Fruit fly (Drosophila melanogaster) whole organism, embryonic: ENCODE measurements around the gene CG31650.

Experiments used
- Atf3 ChIP-seq: fragments of 200-800 bp; sonication (Bioruptor generic); optimal IDR thresholded peaks from 3 replicates; lab custom pipeline; 2016; ENCODE audit warnings: missing biosample characterization, missing genetic modification characterization
- B-H1 ChIP-seq: fragments of 200-800 bp; sonication (Bioruptor generic); IDR thresholded peaks from 3 replicates; pipeline ENCODE4 v1.3.6; 2022; ENCODE audit warnings: missing biosample characterization, missing genetic modification characterization
- CG10321 ChIP-seq: fragments of 200-800 bp; sonication (Bioruptor generic); IDR thresholded peaks from 2 replicates; pipeline ENCODE4 v1.3.6; 2022; ENCODE audit warnings: missing biosample characterization, missing genetic modification characterization
- CG10543 ChIP-seq: fragments of 200-800 bp; sonication (Bioruptor generic); optimal IDR thresholded peaks from 3 replicates; lab custom pipeline; 2017; ENCODE audit warnings: missing biosample characterization, mild to moderate bottlenecking, missing genetic modification characterization, moderate library complexity
- CG10979 ChIP-seq: fragments of 200-800 bp; sonication (Bioruptor generic); optimal IDR thresholded peaks from 2 replicates; lab custom pipeline; 2018; ENCODE audit warnings: missing biosample characterization, mild to moderate bottlenecking, missing genetic modification characterization, moderate library complexity
- CG11093 ChIP-seq: fragments of 200-800 bp; sonication (Bioruptor generic); IDR thresholded peaks from 3 replicates; pipeline ENCODE4 v1.3.6; 2022; ENCODE audit warnings: missing biosample characterization, missing genetic modification characterization
- CG11695 ChIP-seq: fragments of 200-800 bp; sonication (Bioruptor generic); IDR thresholded peaks from 3 replicates; pipeline ENCODE4 v1.3.6; 2022; ENCODE audit warnings: missing biosample characterization, missing genetic modification characterization
- CG12071 ChIP-seq: fragments of 200-800 bp; sonication (Bioruptor generic); optimal IDR thresholded peaks from 3 replicates; lab custom pipeline; 2018; ENCODE audit warnings: missing biosample characterization, mild to moderate bottlenecking, missing genetic modification characterization
- CG12769 ChIP-seq: fragments of 200-800 bp; sonication (Bioruptor generic); optimal IDR thresholded peaks from 2 replicates; lab custom pipeline; 2019; ENCODE audit warnings: missing biosample characterization, mild to moderate bottlenecking, missing genetic modification characterization, moderate library complexity
- CG13287 ChIP-seq: fragments of 200-800 bp; sonication (Bioruptor generic); IDR thresholded peaks from 2 replicates; pipeline ENCODE4 v1.3.6; 2022; ENCODE audit warnings: missing biosample characterization, missing genetic modification characterization; ENCODE audit not compliant: partially characterized antibody
- CG15479 ChIP-seq: fragments of 200-800 bp; sonication (Bioruptor generic); optimal IDR thresholded peaks from 3 replicates; lab custom pipeline; 2019; ENCODE audit warnings: missing biosample characterization, mild to moderate bottlenecking, missing genetic modification characterization, moderate library complexity
- CG16863 ChIP-seq: fragments of 200-800 bp; sonication (Bioruptor generic); optimal IDR thresholded peaks from 3 replicates; lab custom pipeline; 2016; ENCODE audit warnings: missing biosample characterization, missing genetic modification characterization
- CG17385 ChIP-seq: fragments of 200-800 bp; sonication (Bioruptor generic); optimal IDR thresholded peaks from 3 replicates; lab custom pipeline; 2018; ENCODE audit warnings: missing biosample characterization, mild to moderate bottlenecking, missing genetic modification characterization
- CG18011 ChIP-seq: fragments of 200-800 bp; sonication (Bioruptor generic); optimal IDR thresholded peaks from 2 replicates; lab custom pipeline; 2017; ENCODE audit warnings: missing biosample characterization, missing genetic modification characterization, mild to moderate bottlenecking, moderate library complexity, missing genotype
- CG18476 ChIP-seq: fragments of 200-800 bp; sonication (Bioruptor generic); optimal IDR thresholded peaks from 2 replicates; lab custom pipeline; 2016; ENCODE audit warnings: missing biosample characterization, mild to moderate bottlenecking, missing genetic modification characterization
- CG2889 ChIP-seq: fragments of 200-800 bp; sonication (Bioruptor generic); IDR thresholded peaks from 3 replicates; pipeline ENCODE4 v1.3.6; 2022; ENCODE audit warnings: missing biosample characterization, missing genetic modification characterization
- CG31224 ChIP-seq: fragments of 200-800 bp; sonication (Bioruptor generic); IDR thresholded peaks from 2 replicates; pipeline ENCODE4 v1.3.6; 2022; ENCODE audit warnings: missing biosample characterization, missing genetic modification characterization
- CG32772 ChIP-seq: fragments of 200-800 bp; sonication (Bioruptor generic); IDR thresholded peaks from 2 replicates; pipeline ENCODE4 v1.3.6; 2022; ENCODE audit warnings: missing biosample characterization, missing genetic modification characterization
- CG4730 ChIP-seq: fragments of 200-800 bp; sonication (Bioruptor generic); IDR thresholded peaks from 2 replicates; pipeline ENCODE4 v1.3.6; 2022; ENCODE audit warnings: missing biosample characterization, missing genetic modification characterization
- CG6175 ChIP-seq: fragments of 200-800 bp; sonication (Bioruptor generic); IDR thresholded peaks from 3 replicates; pipeline ENCODE4 v1.3.6; 2022; ENCODE audit warnings: missing biosample characterization, missing genetic modification characterization
- CG7987 ChIP-seq: fragments of 200-800 bp; sonication (Bioruptor generic); optimal IDR thresholded peaks from 2 replicates; lab custom pipeline; 2018; ENCODE audit warnings: missing biosample characterization, mild to moderate bottlenecking, missing genetic modification characterization, moderate library complexity
- CG8281 ChIP-seq: fragments of 200-800 bp; sonication (Bioruptor generic); optimal IDR thresholded peaks from 2 replicates; lab custom pipeline; 2018; ENCODE audit warnings: missing biosample characterization, mild to moderate bottlenecking, missing genetic modification characterization, moderate library complexity
- CHES-1-like ChIP-seq: fragments of 200-800 bp; sonication (Bioruptor generic); optimal IDR thresholded peaks from 2 replicates; lab custom pipeline; 2016; ENCODE audit warnings: missing biosample characterization, missing genetic modification characterization
- CkIIα-i1 ChIP-seq: fragments of 200-800 bp; sonication (Bioruptor generic); IDR thresholded peaks from 2 replicates; pipeline ENCODE4 v1.3.6; 2022; ENCODE audit warnings: missing biosample characterization, missing genetic modification characterization
- CoRest ChIP-seq: fragments of 200-800 bp; sonication (Bioruptor generic); optimal IDR thresholded peaks from 3 replicates; lab custom pipeline; 2018; ENCODE audit warnings: missing biosample characterization, mild to moderate bottlenecking, missing genetic modification characterization, moderate library complexity
- D19B ChIP-seq: fragments of 200-800 bp; sonication (Bioruptor generic); optimal IDR thresholded peaks from 2 replicates; lab custom pipeline; 2017; ENCODE audit warnings: missing biosample characterization, mild to moderate bottlenecking, missing genetic modification characterization
- Doc2 ChIP-seq: fragments of 200-800 bp; sonication (Bioruptor generic); IDR thresholded peaks from 2 replicates; pipeline ENCODE4 v1.3.6; 2022; ENCODE audit warnings: missing biosample characterization, missing genetic modification characterization
- Hr78 ChIP-seq, 2 experiments: fragments of 200-800 bp in 1 of 2; fragments of >200 bp in 1 of 2; sonication (Bioruptor generic) in 1 of 2; optimal IDR thresholded peaks; 2 replicates each; lab custom pipeline; 2017 to 2019; ENCODE audit warnings: missing biosample characterization in 2 of 2, missing genetic modification characterization in 2 of 2, mild to moderate bottlenecking in 1 of 2, moderate library complexity in 1 of 2
- Mad ChIP-seq: fragments of 200-800 bp; sonication (Bioruptor generic); optimal IDR thresholded peaks from 2 replicates; lab custom pipeline; 2016; ENCODE audit warnings: missing biosample characterization, missing genetic modification characterization
- Myb ChIP-seq: fragments of 200-800 bp; sonication (Bioruptor generic); optimal IDR thresholded peaks from 2 replicates; lab custom pipeline; 2016; ENCODE audit warnings: missing biosample characterization, missing genetic modification characterization
- NC2α ChIP-seq: fragments of 200-800 bp; sonication (Bioruptor generic); optimal IDR thresholded peaks from 2 replicates; lab custom pipeline; 2016; ENCODE audit warnings: missing biosample characterization, missing genetic modification characterization
- NfI ChIP-seq: fragments of 200-800 bp; sonication (Bioruptor generic); optimal IDR thresholded peaks from 3 replicates; lab custom pipeline; 2018; ENCODE audit warnings: missing biosample characterization, mild to moderate bottlenecking, missing genetic modification characterization, moderate library complexity
- Tbp ChIP-seq: fragments of >200 bp; optimal IDR thresholded peaks from 2 replicates; lab custom pipeline; 2018; ENCODE audit warnings: missing biosample characterization, missing genetic modification characterization
- ab ChIP-seq: fragments of 200-800 bp; sonication (Bioruptor generic); optimal IDR thresholded peaks from 2 replicates; lab custom pipeline; 2016; ENCODE audit warnings: missing biosample characterization, missing genetic modification characterization
- bowl ChIP-seq: fragments of 200-800 bp; sonication (Bioruptor generic); IDR thresholded peaks from 2 replicates; pipeline ENCODE4 v1.3.6; 2022; ENCODE audit warnings: missing biosample characterization, missing genetic modification characterization
- cas ChIP-seq: fragments of 200-800 bp; sonication (Bioruptor generic); IDR thresholded peaks from 2 replicates; pipeline ENCODE4 v1.3.6; 2022; ENCODE audit warnings: missing biosample characterization, missing genetic modification characterization
- chif ChIP-seq, 2 experiments: fragments of 200-800 bp; sonication (Bioruptor generic); optimal IDR thresholded peaks; 3 replicates each; lab custom pipeline; 2016; ENCODE audit warnings: missing biosample characterization in 2 of 2, missing genetic modification characterization in 2 of 2
- cwo ChIP-seq: fragments of 200-800 bp; sonication (Bioruptor generic); optimal IDR thresholded peaks from 3 replicates; lab custom pipeline; 2017; ENCODE audit warnings: missing biosample characterization, missing genetic modification characterization, mild to moderate bottlenecking, moderate library complexity, missing genetic modification reagents
- danr ChIP-seq: fragments of 200-800 bp; sonication (Bioruptor generic); IDR thresholded peaks from 2 replicates; pipeline ENCODE4 v1.3.6; 2022; ENCODE audit warnings: missing biosample characterization, missing genetic modification characterization
- emc ChIP-seq: fragments of 200-800 bp; sonication (Bioruptor generic); optimal IDR thresholded peaks from 2 replicates; lab custom pipeline; 2016; ENCODE audit warnings: missing biosample characterization, missing genetic modification characterization
- ems ChIP-seq: fragments of 200-800 bp; sonication (Bioruptor generic); optimal IDR thresholded peaks from 3 replicates; lab custom pipeline; 2016; ENCODE audit warnings: missing biosample characterization, missing genetic modification characterization
- ftz-f1 ChIP-seq: fragments of 200-800 bp; sonication (Bioruptor generic); optimal IDR thresholded peaks from 2 replicates; lab custom pipeline; 2016; ENCODE audit warnings: missing biosample characterization, missing genetic modification characterization
- grn ChIP-seq: fragments of 200-800 bp; sonication (Bioruptor generic); optimal IDR thresholded peaks from 3 replicates; lab custom pipeline; 2017; ENCODE audit warnings: missing biosample characterization, missing genetic modification characterization
- lab ChIP-seq: fragments of 200-800 bp; sonication (Bioruptor generic); optimal IDR thresholded peaks from 3 replicates; lab custom pipeline; 2017; ENCODE audit warnings: missing biosample characterization, missing genetic modification characterization, mild to moderate bottlenecking, moderate library complexity, missing genetic modification reagents
- lbe ChIP-seq: fragments of 200-800 bp; sonication (Bioruptor generic); optimal IDR thresholded peaks from 2 replicates; lab custom pipeline; 2016; ENCODE audit warnings: missing biosample characterization, mild to moderate bottlenecking, missing genetic modification characterization
- lov ChIP-seq, 2 experiments: fragments of 200-800 bp in 1 of 2; fragments of >200 bp in 1 of 2; sonication (Bioruptor generic) in 1 of 2; IDR thresholded peaks in 1 of 2; optimal IDR thresholded peaks in 1 of 2; 2 replicates in 1 of 2; 3 replicates in 1 of 2; pipeline versions ENCODE4 v1.3.6 to Lab custom; 2017 to 2022; ENCODE audit warnings: missing biosample characterization in 1 of 2, missing genetic modification characterization in 1 of 2
- shn ChIP-seq: fragments of 200-800 bp; sonication (Bioruptor generic); optimal IDR thresholded peaks from 3 replicates; lab custom pipeline; 2016; ENCODE audit warnings: missing biosample characterization, missing genetic modification characterization
- vfl ChIP-seq: fragments of 200-800 bp; sonication (Bioruptor generic); optimal IDR thresholded peaks from 2 replicates; lab custom pipeline; 2016; ENCODE audit warnings: missing biosample characterization, missing genetic modification characterization
- z ChIP-seq: fragments of 200-800 bp; sonication (Bioruptor generic); IDR thresholded peaks from 3 replicates; pipeline ENCODE4 v1.3.6; 2022; ENCODE audit warnings: missing biosample characterization, missing genetic modification characterization

CG31650 gene

DNA sequence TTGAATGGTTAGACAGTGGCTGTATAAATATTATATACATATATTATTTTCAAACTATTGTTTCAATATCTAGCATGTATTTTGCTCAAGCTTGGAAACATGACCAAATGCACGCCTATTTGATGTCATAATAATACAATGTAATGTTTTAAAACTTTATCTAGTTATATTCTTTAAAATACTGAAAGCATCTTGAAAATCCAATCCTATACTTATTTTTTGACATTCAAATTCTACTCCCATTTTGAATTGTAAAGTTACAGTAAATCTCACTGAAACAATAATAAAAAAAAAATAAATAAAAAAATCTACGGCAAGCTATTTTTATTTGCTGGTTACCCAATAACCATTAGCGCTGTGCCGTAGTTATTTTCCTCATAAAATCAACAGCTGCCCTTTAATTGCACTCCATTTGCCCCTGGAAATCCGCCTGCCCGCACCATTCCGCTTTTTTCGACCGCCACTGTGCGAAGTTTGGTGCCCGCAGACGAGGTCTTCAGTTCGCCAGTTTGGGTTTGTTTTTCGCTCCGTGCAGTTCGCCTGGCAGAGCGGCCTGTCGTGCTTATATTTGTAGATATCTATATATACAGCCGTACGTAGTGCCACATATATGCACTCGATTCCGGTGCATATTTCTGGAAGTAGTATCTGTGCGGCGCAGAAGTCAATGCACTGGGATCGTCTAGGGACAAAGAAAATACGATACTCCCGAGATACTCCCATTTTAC, 544 bp upstream of the CG31650 start (continued):
- TF ChIP-seq CG11695 (GFP tag; lab: Robert Waterston, UW) = peak; percentile 57; the same call in 1 of the 3 replicates
- TF ChIP-seq Myb (GFP tag; lab: Kevin White, UChicago) = peak; percentile 18
- peak; percentile 43 for TF ChIP-seq ftz-f1 (GFP tag; lab: Kevin White, UChicago)
- no peak for TF ChIP-seq z (GFP tag; lab: Robert Waterston, UW)
- no peak for TF ChIP-seq CG8281 (tag; lab: Kevin White, UChicago)
- TF ChIP-seq cwo (GFP tag; lab: Kevin White, UChicago) = peak; percentile 53
- TF ChIP-seq CG16863 (GFP tag; lab: Kevin White, UChicago) = peak; percentile 52
- peak; percentile 33 for TF ChIP-seq shn
- no peak; the same call in 2 of the 3 replicates for TF ChIP-seq CG2889 (GFP tag; lab: Robert Waterston, UW)
- TF ChIP-seq ab (GFP tag; lab: Kevin White, UChicago) = no peak
- 0 out of 2 replicates have a peak, but pooled peaks have one; percentile 35 for TF ChIP-seq CG10321 (GFP tag; lab: Robert Waterston, UW)
- peak; percentile 54 for TF ChIP-seq CG10979 (tag; lab: Kevin White, UChicago)
- TF ChIP-seq ems (GFP tag; lab: Kevin White, UChicago) = peak; percentile 52
- TF ChIP-seq Tbp (GFP tag; lab: Kevin White, UChicago) = no peak
- no peak for TF ChIP-seq emc
- TF ChIP-seq lab (GFP tag; lab: Kevin White, UChicago) = peak; percentile 67
- TF ChIP-seq chif (GFP tag; optimal IDR thresholded peaks at IDR 0.05; lab: Kevin White, UChicago) = peak in 1 of 2 experiments; percentile 51
- TF ChIP-seq CG15479 (GFP tag; lab: Kevin White, UChicago) = no peak
- TF ChIP-seq Atf3 (GFP tag; lab: Kevin White, UChicago) = peak; percentile 5
- TF ChIP-seq CG10543 (GFP tag; lab: Kevin White, UChicago) = no peak
- TF ChIP-seq CG4730 (GFP tag; lab: Robert Waterston, UW) = 0 out of 2 replicates have a peak, but pooled peaks have one; percentile 14
- TF ChIP-seq CG18476 (GFP tag; lab: Kevin White, UChicago) = peak; percentile 23
- 0 out of 2 replicates have a peak, but pooled peaks have one; percentile 45 for TF ChIP-seq bowl (GFP tag; lab: Robert Waterston, UW)
- no peak for TF ChIP-seq CG18011 (GFP tag; lab: Kevin White, UChicago)
- TF ChIP-seq CG7987 (GFP tag; lab: Kevin White, UChicago) = no peak
- peak; percentile 19 for TF ChIP-seq NfI (GFP tag; lab: Kevin White, UChicago)
- no peak for TF ChIP-seq grn (GFP tag; lab: Kevin White, UChicago)
- peak; percentile 6 for TF ChIP-seq CG12769 (tag; lab: Kevin White, UChicago)
- peak; percentile 18; the same call in 1 of the 2 replicates for TF ChIP-seq CG31224 (GFP tag; lab: Robert Waterston, UW)
- TF ChIP-seq NC2α (GFP tag; lab: Kevin White, UChicago) = no peak
- TF ChIP-seq danr (GFP tag; lab: Robert Waterston, UW) = peak; percentile 11; the same call in 1 of the 2 replicates
- peak; percentile 25 for TF ChIP-seq D19B
- TF ChIP-seq Doc2 (GFP tag; lab: Robert Waterston, UW) = no peak
- no peak for TF ChIP-seq CHES-1-like
- no peak for TF ChIP-seq lbe (GFP tag; lab: Kevin White, UChicago)
- TF ChIP-seq Mad (GFP tag; lab: Kevin White, UChicago) = peak; percentile 40
- TF ChIP-seq lov (optimal IDR thresholded peaks at IDR 0.05; lab: Kevin White, UChicago) = no peak
- no peak for TF ChIP-seq lov (GFP tag; IDR thresholded peaks at IDR 0.05; lab: Robert Waterston, UW)
- TF ChIP-seq CG32772 (GFP tag; lab: Robert Waterston, UW) = peak; percentile 34; the same call in 1 of the 2 replicates
- no peak for TF ChIP-seq cas (GFP tag; lab: Robert Waterston, UW)
- TF ChIP-seq CoRest = peak; percentile 49
- TF ChIP-seq Hr78 (GFP tag; optimal IDR thresholded peaks at IDR 0.05; lab: Kevin White, UChicago) = no peak
- no peak for TF ChIP-seq CkIIα-i1 (GFP tag; lab: Robert Waterston, UW)
- TF ChIP-seq CG13287 = no peak
- no peak for TF ChIP-seq CG12071 (GFP tag; lab: Kevin White, UChicago)
- TF ChIP-seq CG11093 (GFP tag; lab: Robert Waterston, UW) = no peak
- no peak for TF ChIP-seq vfl
- TF ChIP-seq CG17385 (GFP tag; lab: Kevin White, UChicago) = peak; percentile 53
- TF ChIP-seq CG6175 (GFP tag; lab: Robert Waterston, UW) = no peak
- TF ChIP-seq B-H1 (GFP tag; lab: Robert Waterston, UW) = 0 out of 3 replicates have a peak, but pooled peaks have one; percentile 10
